Worm (Caenorhabditis elegans): ENCODE data around the gene rpl-36.A.

rpl-36.A gene

ce11 chrII:11064191-11064695 is 32.8 kb downstream of the rpl-36.A start:
- TF ChIP-seq hnd-1 (tag; optimal IDR thresholded peaks at IDR 0.05): no peak
- TF ChIP-seq scrt-1 (GFP tag; IDR thresholded peaks at IDR 0.05): no peak
- no peak for TF ChIP-seq B0310.2 (tag; optimal IDR thresholded peaks at IDR 0.05)

- TF ChIP-seq aly-1 (tag; optimal IDR thresholded peaks at IDR 0.05): no peak
- no peak for TF ChIP-seq sea-1 (GFP tag; conservative IDR thresholded peaks at IDR 0.05)
- TF ChIP-seq hnd-1 (tag; optimal IDR thresholded peaks at IDR 0.05): no peak
- no peak for TF ChIP-seq ceh-36 (tag; optimal IDR thresholded peaks at IDR 0.05)
- no peak for TF ChIP-seq ama-1 (optimal IDR thresholded peaks at IDR 0.05)
- TF ChIP-seq pes-1 (GFP tag; IDR thresholded peaks at IDR 0.05): no peak
- no peak for TF ChIP-seq tbx-11 (GFP tag; IDR thresholded peaks at IDR 0.05)
Measured at ce11 chrII:11057256-11057655, 39.7 kb downstream of the rpl-36.A start.

- no peak for TF ChIP-seq aly-1 (tag; optimal IDR thresholded peaks at IDR 0.05)
- no peak for TF ChIP-seq flt-1 (GFP tag; IDR thresholded peaks at IDR 0.05)
- no peak for TF ChIP-seq tra-4 (tag; optimal IDR thresholded peaks at IDR 0.05)
- no peak for TF ChIP-seq F13C5.2 (tag; optimal IDR thresholded peaks at IDR 0.05)
- TF ChIP-seq ceh-13 (GFP tag; optimal IDR thresholded peaks at IDR 0.05): no peak
- no peak for TF ChIP-seq ceh-36 (tag; optimal IDR thresholded peaks at IDR 0.05)
- TF ChIP-seq scrt-1 (GFP tag; IDR thresholded peaks at IDR 0.05): no peak
- no peak for TF ChIP-seq ets-7 (tag; optimal IDR thresholded peaks at IDR 0.05)
- TF ChIP-seq hmg-4 (GFP tag; optimal IDR thresholded peaks at IDR 0.05): no peak
- TF ChIP-seq B0310.2 (tag; optimal IDR thresholded peaks at IDR 0.05): no peak
- TF ChIP-seq sea-1 (GFP tag; conservative IDR thresholded peaks at IDR 0.05): no peak
- no peak for TF ChIP-seq hmbx-1 (tag; optimal IDR thresholded peaks at IDR 0.05)
- TF ChIP-seq hnd-1 (tag; optimal IDR thresholded peaks at IDR 0.05): no peak
- TF ChIP-seq tbx-37 (GFP tag; conservative IDR thresholded peaks at IDR 0.05): no peak
Measured at ce11 chrII:11055223-11055622, 41.8 kb downstream of the rpl-36.A start, which contains the start of gene F45E10.2. TSS of gene F45E10.2 (minus strand) at chrII:11055323.

ce11 chrII:11052526-11052925 is 44.5 kb downstream of the rpl-36.A start:
- TF ChIP-seq ama-1 (optimal IDR thresholded peaks at IDR 0.05) (no peak), flt-1 (GFP tag; IDR thresholded peaks at IDR 0.05) (no peak), tbx-37 (GFP tag; conservative IDR thresholded peaks at IDR 0.05) (no peak), ets-7 (tag; optimal IDR thresholded peaks at IDR 0.05) (no peak), sea-1 (GFP tag; conservative IDR thresholded peaks at IDR 0.05) (no peak), hmbx-1 (tag; optimal IDR thresholded peaks at IDR 0.05) (no peak), ceh-36 (tag; optimal IDR thresholded peaks at IDR 0.05) (no peak), tbx-11 (GFP tag; IDR thresholded peaks at IDR 0.05) (no peak), ceh-13 (GFP tag; optimal IDR thresholded peaks at IDR 0.05) (no peak), hmg-4 (GFP tag; optimal IDR thresholded peaks at IDR 0.05) (no peak)

ce11 chrII:11050678-11051077 is 46.3 kb downstream of the rpl-36.A start:
- TF ChIP-seq hmg-4 (GFP tag; optimal IDR thresholded peaks at IDR 0.05) (no peak), ama-1 (optimal IDR thresholded peaks at IDR 0.05) (no peak), hnd-1 (tag; optimal IDR thresholded peaks at IDR 0.05) (no peak), tbx-11 (GFP tag; IDR thresholded peaks at IDR 0.05) (no peak), pes-1 (GFP tag; IDR thresholded peaks at IDR 0.05) (no peak), ceh-36 (tag; optimal IDR thresholded peaks at IDR 0.05) (no peak), tra-4 (tag; optimal IDR thresholded peaks at IDR 0.05) (no peak), aly-1 (tag; optimal IDR thresholded peaks at IDR 0.05) (no peak), hmbx-1 (tag; optimal IDR thresholded peaks at IDR 0.05) (no peak), ets-7 (tag; optimal IDR thresholded peaks at IDR 0.05) (no peak), tbx-37 (GFP tag; conservative IDR thresholded peaks at IDR 0.05) (no peak), ceh-13 (GFP tag; optimal IDR thresholded peaks at IDR 0.05) (no peak), sea-1 (GFP tag; conservative IDR thresholded peaks at IDR 0.05) (no peak)

- TF ChIP-seq tbx-37 (GFP tag; conservative IDR thresholded peaks at IDR 0.05): no peak
- TF ChIP-seq flt-1 (GFP tag; IDR thresholded peaks at IDR 0.05): no peak
- TF ChIP-seq ceh-36 (tag; optimal IDR thresholded peaks at IDR 0.05): no peak
- TF ChIP-seq tbx-11 (GFP tag; IDR thresholded peaks at IDR 0.05): no peak
- TF ChIP-seq B0310.2 (tag; optimal IDR thresholded peaks at IDR 0.05): no peak
- TF ChIP-seq hmbx-1 (tag; optimal IDR thresholded peaks at IDR 0.05): no peak
- no peak for TF ChIP-seq hmg-4 (GFP tag; optimal IDR thresholded peaks at IDR 0.05)
- no peak for TF ChIP-seq pes-1 (GFP tag; IDR thresholded peaks at IDR 0.05)
- TF ChIP-seq hnd-1 (tag; optimal IDR thresholded peaks at IDR 0.05): no peak
- no peak for TF ChIP-seq ama-1 (optimal IDR thresholded peaks at IDR 0.05)
- TF ChIP-seq ceh-13 (GFP tag; optimal IDR thresholded peaks at IDR 0.05): no peak
- no peak for TF ChIP-seq F13C5.2 (tag; optimal IDR thresholded peaks at IDR 0.05)
- TF ChIP-seq scrt-1 (GFP tag; IDR thresholded peaks at IDR 0.05): no peak
- TF ChIP-seq aly-1 (tag; optimal IDR thresholded peaks at IDR 0.05): no peak
- no peak for TF ChIP-seq sea-1 (GFP tag; conservative IDR thresholded peaks at IDR 0.05)
- TF ChIP-seq tra-4 (tag; optimal IDR thresholded peaks at IDR 0.05): no peak
- no peak for TF ChIP-seq ets-7 (tag; optimal IDR thresholded peaks at IDR 0.05)
Measured at ce11 chrII:11049876-11050275, 47.1 kb downstream of the rpl-36.A start, which contains the start of the genes sdhd-1 and ilkp-1. TSS of gene sdhd-1 (minus strand) at chrII:11049913. TSS of gene ilkp-1 (plus strand) at chrII:11050255.

ce11 chrII:11048930-11049329 is 48.1 kb downstream of the rpl-36.A start, which contains the start of gene F33A8.4:
TSS of gene F33A8.4 (minus strand) at chrII:11049030.
- TF ChIP-seq flt-1 (GFP tag; IDR thresholded peaks at IDR 0.05) (no peak), pes-1 (GFP tag; IDR thresholded peaks at IDR 0.05) (no peak), hnd-1 (tag; optimal IDR thresholded peaks at IDR 0.05) (no peak), hmbx-1 (tag; optimal IDR thresholded peaks at IDR 0.05) (no peak), tbx-37 (GFP tag; conservative IDR thresholded peaks at IDR 0.05) (no peak), ceh-36 (tag; optimal IDR thresholded peaks at IDR 0.05) (no peak), ceh-13 (GFP tag; optimal IDR thresholded peaks at IDR 0.05) (no peak), tra-4 (tag; optimal IDR thresholded peaks at IDR 0.05) (no peak), sea-1 (GFP tag; conservative IDR thresholded peaks at IDR 0.05) (no peak), aly-1 (tag; optimal IDR thresholded peaks at IDR 0.05) (no peak), hmg-4 (GFP tag; optimal IDR thresholded peaks at IDR 0.05) (no peak), F13C5.2 (tag; optimal IDR thresholded peaks at IDR 0.05) (no peak), ets-7 (tag; optimal IDR thresholded peaks at IDR 0.05) (no peak), ama-1 (optimal IDR thresholded peaks at IDR 0.05) (no peak), tbx-11 (GFP tag; IDR thresholded peaks at IDR 0.05) (no peak), B0310.2 (tag; optimal IDR thresholded peaks at IDR 0.05) (no peak), scrt-1 (GFP tag; IDR thresholded peaks at IDR 0.05) (no peak)
